Fruit fly (Drosophila melanogaster): ENCODE results near the gene CG33269.

Gene CG33269

DNA sequence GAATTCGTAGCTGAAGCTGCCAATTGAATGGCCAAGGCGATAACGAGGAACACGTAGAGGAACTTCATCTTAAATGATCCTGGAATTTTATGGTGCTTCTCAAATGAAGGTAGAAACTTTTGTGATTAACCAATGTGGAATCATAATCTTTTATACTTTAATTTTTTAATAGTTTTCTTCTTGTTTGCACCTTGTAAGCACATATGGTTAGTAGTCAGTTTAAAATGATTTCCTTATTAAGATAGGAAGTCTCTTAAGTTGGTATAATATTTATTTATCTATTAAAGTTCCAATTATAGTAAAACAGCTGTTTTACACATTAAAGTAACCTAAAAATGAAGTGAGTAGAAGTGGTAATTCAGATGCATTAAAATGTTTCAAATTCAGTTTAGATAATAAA lies 1.1 kb downstream of the CG33269 start, which contains the start of gene CG43391:
Gene CG43391 (minus strand): TSS at position 101 of the 400 bp plus-strand sequence.
- TF ChIP-seq usp (GFP tag; optimal IDR thresholded peaks at IDR 0.05), result no peak
- TF ChIP-seq CG9705 (GFP tag; optimal IDR thresholded peaks at IDR 0.05), result no peak
- no peak for TF ChIP-seq OdsH (GFP tag; optimal IDR thresholded peaks at IDR 0.05)
- TF ChIP-seq Rel (GFP tag; optimal IDR thresholded peaks at IDR 0.05), result no peak
- TF ChIP-seq Rel (tag; optimal IDR thresholded peaks at IDR 0.05), result no peak
- no peak for TF ChIP-seq fru (GFP tag; optimal IDR thresholded peaks at IDR 0.05)
- no peak for TF ChIP-seq tai (GFP tag; optimal IDR thresholded peaks at IDR 0.05)
- no peak for TF ChIP-seq brk (GFP tag; optimal IDR thresholded peaks at IDR 0.05)
- no peak for TF ChIP-seq pan (optimal IDR thresholded peaks at IDR 0.05)
- no peak for TF ChIP-seq woc (GFP tag; optimal IDR thresholded peaks at IDR 0.05)
- TF ChIP-seq Dfd (GFP tag; optimal IDR thresholded peaks at IDR 0.05), result no peak
- no peak for TF ChIP-seq GATAd (GFP tag; optimal IDR thresholded peaks at IDR 0.05)
- TF ChIP-seq HLH106 (tag; optimal IDR thresholded peaks at IDR 0.05), result no peak
- TF ChIP-seq Hr78 (GFP tag; optimal IDR thresholded peaks at IDR 0.05), result no peak
- TF ChIP-seq jim (GFP tag; optimal IDR thresholded peaks at IDR 0.05), result no peak
- TF ChIP-seq sv (GFP tag; optimal IDR thresholded peaks at IDR 0.05), result no peak
- TF ChIP-seq ey (GFP tag; optimal IDR thresholded peaks at IDR 0.05), result no peak
- no peak for TF ChIP-seq br (GFP tag; optimal IDR thresholded peaks at IDR 0.05)
- no peak for TF ChIP-seq Dif (GFP tag; optimal IDR thresholded peaks at IDR 0.05; ENCODE audit: partially characterized antibody)
- no peak for TF ChIP-seq lola (GFP tag; optimal IDR thresholded peaks at IDR 0.05)
- no peak for TF ChIP-seq Hr83 (GFP tag; optimal IDR thresholded peaks at IDR 0.05; ENCODE audit: poor library complexity, severe bottlenecking)

DNA sequence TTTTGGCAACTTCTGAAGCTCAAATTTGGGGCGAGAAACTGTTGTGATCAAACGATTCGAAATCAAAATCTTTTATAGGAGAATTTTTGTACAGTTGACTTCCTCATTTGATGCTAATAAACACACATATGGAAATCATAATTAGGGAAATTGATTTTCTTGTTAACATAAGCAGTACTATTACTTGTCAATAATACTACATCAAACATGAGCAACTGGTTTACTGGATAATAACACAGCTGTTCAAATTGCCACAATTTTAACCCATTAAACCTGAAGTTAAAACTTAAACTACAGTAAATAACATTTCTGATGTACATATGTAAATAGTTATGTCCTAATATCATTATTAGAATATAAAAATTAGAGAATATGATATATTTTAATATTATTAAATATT lies 2.1 kb downstream of the CG33269 start, which contains the start of gene CG43390:
Gene CG43390 (minus strand): TSS at position 32 of the 400 bp plus-strand sequence.
- TF ChIP-seq dmrt93B (GFP tag; optimal IDR thresholded peaks at IDR 0.05), result no peak
- no peak for TF ChIP-seq brk (GFP tag; optimal IDR thresholded peaks at IDR 0.05)
- no peak for TF ChIP-seq Hnf4 (GFP tag; optimal IDR thresholded peaks at IDR 0.05)
- no peak for TF ChIP-seq Jra (GFP tag; optimal IDR thresholded peaks at IDR 0.05)
- no peak for TF ChIP-seq Sp1 (GFP tag; optimal IDR thresholded peaks at IDR 0.05)
- no peak for TF ChIP-seq rgr (GFP tag; optimal IDR thresholded peaks at IDR 0.05)
- TF ChIP-seq Dfd (GFP tag; optimal IDR thresholded peaks at IDR 0.05), result no peak
- TF ChIP-seq Myc (optimal IDR thresholded peaks at IDR 0.05), result no peak
- no peak for TF ChIP-seq CG32264 (GFP tag; optimal IDR thresholded peaks at IDR 0.05)
- no peak for TF ChIP-seq Mio (GFP tag; optimal IDR thresholded peaks at IDR 0.05)
- TF ChIP-seq Rel (GFP tag; optimal IDR thresholded peaks at IDR 0.05), result no peak
- TF ChIP-seq Rel (tag; optimal IDR thresholded peaks at IDR 0.05), result no peak
- no peak for TF ChIP-seq woc (GFP tag; optimal IDR thresholded peaks at IDR 0.05)
- no peak for TF ChIP-seq OdsH (GFP tag; optimal IDR thresholded peaks at IDR 0.05)
- no peak for TF ChIP-seq N (GFP tag; optimal IDR thresholded peaks at IDR 0.05)
- no peak for TF ChIP-seq lola (GFP tag; optimal IDR thresholded peaks at IDR 0.05)

DNA sequence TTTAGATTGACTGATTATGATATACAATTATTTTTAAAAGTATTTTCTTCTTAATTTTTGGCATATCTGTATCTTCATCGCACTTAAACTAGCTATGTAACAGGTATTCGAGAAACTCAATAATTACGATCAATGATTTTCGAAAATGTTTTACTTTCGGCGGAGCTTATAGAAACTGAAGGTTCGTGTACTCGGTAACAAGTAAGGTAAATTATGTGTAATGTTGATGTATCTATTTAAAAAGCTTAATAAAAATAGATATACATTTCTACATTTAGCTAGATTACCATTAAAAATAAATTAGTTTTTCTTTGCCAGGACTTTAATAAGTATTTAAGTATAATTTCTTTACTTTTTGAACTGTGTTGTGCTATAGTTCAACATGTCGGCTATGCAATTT lies 3.1 kb downstream of the CG33269 start:
- no peak for TF ChIP-seq usp (GFP tag; optimal IDR thresholded peaks at IDR 0.05)
- peak; percentile 7 for TF ChIP-seq Myc (optimal IDR thresholded peaks at IDR 0.05)
- no peak for TF ChIP-seq N (GFP tag; optimal IDR thresholded peaks at IDR 0.05)
- no peak for TF ChIP-seq br (GFP tag; optimal IDR thresholded peaks at IDR 0.05)

DNA sequence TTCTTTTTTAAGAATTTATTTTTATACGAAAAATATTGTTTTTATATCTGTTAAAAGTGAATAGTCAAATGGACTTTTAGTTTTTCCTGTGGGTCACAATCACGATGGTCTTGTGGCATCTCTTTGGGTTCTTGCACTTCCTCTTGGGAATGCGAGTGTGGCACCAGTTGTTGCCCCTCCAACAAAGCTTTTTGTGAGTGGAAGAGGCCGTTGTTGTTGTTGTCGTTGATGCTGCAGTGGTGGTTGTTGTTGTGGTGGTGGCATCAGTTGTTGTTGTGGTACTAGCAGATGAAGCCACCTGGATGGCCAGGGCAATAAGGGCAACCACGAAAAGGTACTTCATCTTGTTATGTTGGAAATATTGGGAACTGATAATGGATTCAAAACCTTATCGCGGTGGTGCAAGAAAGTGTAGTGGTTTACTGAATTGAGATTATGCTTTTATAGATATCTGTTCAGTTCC lies 3.8 kb downstream of the CG33269 start, which contains the start of gene CG33270:
Gene CG33270 (minus strand): TSS at position 413 of the 463 bp plus-strand sequence.
- TF ChIP-seq OdsH (GFP tag; optimal IDR thresholded peaks at IDR 0.05), result no peak
- no peak for TF ChIP-seq Jra (GFP tag; optimal IDR thresholded peaks at IDR 0.05)
- TF ChIP-seq psq (GFP tag; optimal IDR thresholded peaks at IDR 0.05), result no peak
- no peak for TF ChIP-seq Abd-B (GFP tag; optimal IDR thresholded peaks at IDR 0.05)
- TF ChIP-seq fru (GFP tag; optimal IDR thresholded peaks at IDR 0.05), result no peak
- TF ChIP-seq Rel (GFP tag; optimal IDR thresholded peaks at IDR 0.05), result no peak
- TF ChIP-seq Rel (tag; optimal IDR thresholded peaks at IDR 0.05), result no peak
- no peak for TF ChIP-seq Hr83 (GFP tag; optimal IDR thresholded peaks at IDR 0.05; ENCODE audit: poor library complexity, severe bottlenecking)
- no peak for TF ChIP-seq Dfd (GFP tag; optimal IDR thresholded peaks at IDR 0.05)
- TF ChIP-seq HLH106 (tag; optimal IDR thresholded peaks at IDR 0.05), result no peak
- no peak for TF ChIP-seq dmrt93B (GFP tag; optimal IDR thresholded peaks at IDR 0.05)
- no peak for TF ChIP-seq N (GFP tag; optimal IDR thresholded peaks at IDR 0.05)
- no peak for TF ChIP-seq CG9705 (GFP tag; optimal IDR thresholded peaks at IDR 0.05)
- no peak for TF ChIP-seq tai (GFP tag; optimal IDR thresholded peaks at IDR 0.05)
- no peak for TF ChIP-seq lola (GFP tag; optimal IDR thresholded peaks at IDR 0.05)
- no peak for TF ChIP-seq rgr (GFP tag; optimal IDR thresholded peaks at IDR 0.05)

DNA sequence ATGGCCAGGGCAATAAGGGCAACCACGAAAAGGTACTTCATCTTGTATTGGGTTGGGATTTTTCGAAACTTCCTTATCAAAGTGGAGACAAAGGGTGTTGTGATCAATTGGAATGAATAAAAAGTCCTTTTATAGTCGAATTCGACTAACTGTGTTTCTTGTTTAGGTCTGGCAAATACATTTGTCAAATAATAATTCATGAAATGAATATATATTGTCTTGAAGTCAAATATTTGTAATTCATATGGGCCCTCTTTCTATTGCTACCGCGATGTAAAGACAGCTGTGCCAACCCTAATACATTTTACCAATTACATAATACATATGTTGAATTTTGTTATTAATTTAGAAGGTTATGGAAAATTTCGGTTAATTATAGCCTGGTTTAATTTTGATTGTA lies 4.6 kb downstream of the CG33269 start, which contains the start of gene CG33271:
Gene CG33271 (minus strand): TSS at position 101 of the 400 bp plus-strand sequence.
- TF ChIP-seq Jra (GFP tag; optimal IDR thresholded peaks at IDR 0.05), result no peak
- no peak for TF ChIP-seq N (GFP tag; optimal IDR thresholded peaks at IDR 0.05)
